Worm (Caenorhabditis elegans): ENCODE measurements around the gene sap-49.

The sap-49 gene

ce11 chrII:8035667-8036066 is at the start of gene sap-49:
TSS of gene sap-49 (minus strand) at chrII:8035767.
- TF ChIP-seq xnd-1 (tag; optimal IDR thresholded peaks at IDR 0.05) (no peak), sea-2 (GFP tag; IDR thresholded peaks at IDR 0.05) (no peak), F10E7.11 (tag; optimal IDR thresholded peaks at IDR 0.05) (no peak), lir-1 (GFP tag; conservative IDR thresholded peaks at IDR 0.05) (no peak), mes-4 (tag; optimal IDR thresholded peaks at IDR 0.05) (no peak), F22D6.2 (tag; optimal IDR thresholded peaks at IDR 0.05) (no peak), attf-5 (GFP tag; optimal IDR thresholded peaks at IDR 0.05) (no peak), ekl-4 (GFP tag; IDR thresholded peaks at IDR 0.05) (no peak), ets-4 (GFP tag; optimal IDR thresholded peaks at IDR 0.05) (no peak), sptf-2 (GFP tag; optimal IDR thresholded peaks at IDR 0.05) (no peak), mxl-1 (tag; optimal IDR thresholded peaks at IDR 0.05) (no peak), snpc-1.1 (tag; optimal IDR thresholded peaks at IDR 0.05; ENCODE audit: insufficient read depth) (no peak)

- TF ChIP-seq cebp-1 (GFP tag; IDR thresholded peaks at IDR 0.05) = no peak
- TF ChIP-seq cebp-1 (tag; optimal IDR thresholded peaks at IDR 0.05) = peak; percentile 16
- TF ChIP-seq let-607 (tag; optimal IDR thresholded peaks at IDR 0.05) = peak; percentile 38 to 48
- peak; percentile 82 for TF ChIP-seq nhr-80 (tag; optimal IDR thresholded peaks at IDR 0.05)
- TF ChIP-seq unc-62 (GFP tag; optimal IDR thresholded peaks at IDR 0.05) = peak; percentile 64
- TF ChIP-seq attf-5 (GFP tag; optimal IDR thresholded peaks at IDR 0.05) = peak; percentile 29
- no peak for TF ChIP-seq gei-17 (GFP tag; optimal IDR thresholded peaks at IDR 0.05)
- peak; percentile 6 for TF ChIP-seq ztf-18 (tag; optimal IDR thresholded peaks at IDR 0.05)
- no peak for TF ChIP-seq lin-35 (GFP tag; optimal IDR thresholded peaks at IDR 0.05)
- no peak for TF ChIP-seq nhr-27 (tag; optimal IDR thresholded peaks at IDR 0.05)
These were observed 42.5 kb upstream of the sap-49 start, which contains the start of gene K02C4.5 for ce11 chrII:8078041-8078440. TSS of gene K02C4.5 (plus strand) at chrII:8078435.

- TF ChIP-seq athp-1 (tag; optimal IDR thresholded peaks at IDR 0.05) = peak; percentile 60
- no peak for TF ChIP-seq Y67H2A.10 (GFP tag; conservative IDR thresholded peaks at IDR 0.05)
- TF ChIP-seq nfya-2 (GFP tag; IDR thresholded peaks at IDR 0.05) = no peak
- TF ChIP-seq dpl-1 (GFP tag; optimal IDR thresholded peaks at IDR 0.05) = peak; percentile 37
- TF ChIP-seq rcor-1 (GFP tag; IDR thresholded peaks at IDR 0.05) = peak; percentile 77
- no peak for TF ChIP-seq attf-6 (GFP tag; IDR thresholded peaks at IDR 0.05)
- TF ChIP-seq chd-7 (tag; optimal IDR thresholded peaks at IDR 0.05) = peak; percentile 90
- TF ChIP-seq T07F8.4 (tag; optimal IDR thresholded peaks at IDR 0.05) = peak; percentile 77
- no peak for TF ChIP-seq F55B11.4 (tag; optimal IDR thresholded peaks at IDR 0.05; ENCODE audit: borderline replicate concordance, insufficient read depth)
- peak; percentile 71 for TF ChIP-seq Y53G8AR.9 (GFP tag; conservative IDR thresholded peaks at IDR 0.05)
- 0 out of 2 replicates have a peak, but pooled peaks have one; percentile 8 for TF ChIP-seq ceh-91 (GFP tag; IDR thresholded peaks at IDR 0.05)
- TF ChIP-seq cebp-1 (GFP tag; IDR thresholded peaks at IDR 0.05) = 0 out of 2 replicates have a peak, but pooled peaks have one; percentile 27
- TF ChIP-seq cebp-1 (tag; optimal IDR thresholded peaks at IDR 0.05) = peak; percentile 71
- TF ChIP-seq atf-7 (tag; optimal IDR thresholded peaks at IDR 0.05) = peak; percentile 59
- TF ChIP-seq Y95B8A.8 (GFP tag; IDR thresholded peaks at IDR 0.05) = no peak
- TF ChIP-seq lag-1 (GFP tag; IDR thresholded peaks at IDR 0.05) = 0 out of 2 replicates have a peak, but pooled peaks have one; percentile 55
- TF ChIP-seq mel-28 (tag; optimal IDR thresholded peaks at IDR 0.05; ENCODE audit: borderline replicate concordance) = no peak
- TF ChIP-seq tbp1 (GFP tag; optimal IDR thresholded peaks at IDR 0.05) = peak; percentile 95
- TF ChIP-seq nhr-120 (GFP tag; IDR thresholded peaks at IDR 0.05) = no peak
- peak; percentile 85 for TF ChIP-seq fkh-3 (tag; optimal IDR thresholded peaks at IDR 0.05)
- peak; percentile 84; the same call in 1 of the 2 replicates for TF ChIP-seq aptf-3 (GFP tag; IDR thresholded peaks at IDR 0.05)
- no peak for TF ChIP-seq T26A5.8 (tag; optimal IDR thresholded peaks at IDR 0.05)
- TF ChIP-seq F33H1.4 (GFP tag; IDR thresholded peaks at IDR 0.05) = peak; percentile 28; the same call in 1 of the 2 replicates
- no peak for TF ChIP-seq ceh-58 (GFP tag; IDR thresholded peaks at IDR 0.05)
- no peak for TF ChIP-seq madf-8 (GFP tag; conservative IDR thresholded peaks at IDR 0.05)
- TF ChIP-seq snpc-1.3 (tag; optimal IDR thresholded peaks at IDR 0.05; ENCODE audit: insufficient read depth) = peak; percentile 87
- TF ChIP-seq ztf-6 (GFP tag; IDR thresholded peaks at IDR 0.05) = no peak
These were observed 39.8 kb upstream of the sap-49 start, which contains the start of gene K02C4.2 for ce11 chrII:8075324-8075810. TSS of gene K02C4.2 (plus strand) at chrII:8075760.

Data from whole organism, young adult.